Worm (Caenorhabditis elegans): Measurements from ENCODE around the gene txt-13.

txt-13 gene

DNA sequence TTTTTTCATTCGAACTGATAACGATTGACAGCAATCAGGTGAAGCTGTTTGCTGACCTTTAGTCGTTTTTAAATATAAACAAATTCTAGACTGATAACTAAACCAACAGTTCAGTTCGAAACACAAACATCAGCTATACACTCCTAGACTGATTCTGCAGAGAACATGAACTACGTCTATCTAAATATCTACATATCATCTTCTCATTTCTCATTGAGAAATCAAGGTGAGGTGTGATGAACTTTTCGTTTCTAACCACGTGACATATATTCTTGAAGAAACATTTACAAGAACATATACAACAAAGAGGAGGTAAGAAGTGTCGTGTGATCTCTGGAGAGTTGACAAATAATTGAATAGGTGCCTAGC is 13.2 kb upstream of the txt-13 start (continued):
- TF ChIP-seq ztf-11 (tag; optimal IDR thresholded peaks at IDR 0.05) (no peak), nhr-12 (tag; optimal IDR thresholded peaks at IDR 0.05) (no peak), sma-3 (GFP tag; optimal IDR thresholded peaks at IDR 0.05) (peak; percentile 41), F13H6.1 (tag; optimal IDR thresholded peaks at IDR 0.05) (peak; percentile 36), snpc-4 (tag; optimal IDR thresholded peaks at IDR 0.05) (peak; percentile 13), nhr-129 (tag; optimal IDR thresholded peaks at IDR 0.05) (peak; percentile 85), Y55F3AM.14 (GFP tag; optimal IDR thresholded peaks at IDR 0.05) (no peak)

DNA sequence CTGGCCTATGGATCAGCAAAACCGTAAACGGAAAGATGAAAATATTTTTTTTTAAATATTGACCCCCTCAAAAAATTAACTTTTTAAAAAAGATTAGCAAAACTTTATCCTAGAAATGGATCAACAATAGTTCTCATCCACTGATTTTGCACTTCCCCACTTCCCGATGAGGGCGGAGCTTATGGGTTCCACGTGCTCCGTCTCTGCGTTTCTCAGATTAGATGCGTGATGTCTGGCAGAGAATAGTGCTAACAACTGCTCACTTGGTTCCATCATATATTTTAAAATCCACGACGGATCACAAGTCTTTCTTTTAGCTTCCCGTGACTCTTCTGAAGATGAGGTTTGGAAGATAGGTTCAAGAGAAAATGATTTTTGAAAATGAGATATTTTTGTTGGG is 12.1 kb upstream of the txt-13 start:
- peak; percentile 58 for TF ChIP-seq nhr-129 (tag; optimal IDR thresholded peaks at IDR 0.05)
- peak; percentile 20 for TF ChIP-seq nhr-6 (tag; optimal IDR thresholded peaks at IDR 0.05)
- peak; percentile 66 for TF ChIP-seq sma-9 (GFP tag; optimal IDR thresholded peaks at IDR 0.05)
- TF ChIP-seq sma-9 (tag; optimal IDR thresholded peaks at IDR 0.05), result no peak
- TF ChIP-seq ztf-11 (tag; optimal IDR thresholded peaks at IDR 0.05), result no peak
- TF ChIP-seq nhr-23 (tag; optimal IDR thresholded peaks at IDR 0.05), result no peak
- peak; percentile 6 to 43 for TF ChIP-seq mdl-1 (tag; optimal IDR thresholded peaks at IDR 0.05)
- peak; percentile 45 for TF ChIP-seq F13H6.1 (tag; optimal IDR thresholded peaks at IDR 0.05)

DNA sequence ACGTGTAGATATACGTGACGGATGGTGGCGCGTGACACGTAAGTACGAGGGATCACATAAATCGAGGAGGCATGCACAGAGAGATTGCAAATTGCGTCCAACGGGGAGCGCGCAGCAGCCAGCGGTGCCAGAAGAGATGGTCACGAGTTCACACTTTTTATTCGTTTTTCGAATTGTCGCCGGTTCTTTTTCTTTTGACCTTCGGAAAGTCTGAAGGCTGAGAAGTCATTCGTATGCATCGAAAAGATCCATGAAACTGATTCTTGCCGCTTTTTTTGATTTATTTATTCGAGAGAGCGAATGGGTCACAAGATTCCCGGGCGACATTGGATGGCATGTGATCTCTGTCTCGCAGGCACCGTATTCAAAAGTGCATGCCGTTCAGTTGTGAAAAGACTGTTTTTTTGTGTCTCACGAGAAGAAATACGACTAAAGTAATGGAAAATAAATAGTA is 11.4 kb upstream of the txt-13 start:
- no peak for TF ChIP-seq elt-3 (tag; optimal IDR thresholded peaks at IDR 0.05)
- TF ChIP-seq peb-1 (tag; optimal IDR thresholded peaks at IDR 0.05), result no peak
- TF ChIP-seq zag-1 (tag; optimal IDR thresholded peaks at IDR 0.05), result no peak
- TF ChIP-seq skn-1 (tag; optimal IDR thresholded peaks at IDR 0.05), result no peak
- no peak for TF ChIP-seq dmd-4 (tag; optimal IDR thresholded peaks at IDR 0.05)
- TF ChIP-seq fos-1 (tag; optimal IDR thresholded peaks at IDR 0.05), result no peak
- peak; percentile 86 for TF ChIP-seq C34F6.9 (tag; optimal IDR thresholded peaks at IDR 0.05)
- no peak for TF ChIP-seq unc-62 (GFP tag; optimal IDR thresholded peaks at IDR 0.05)
- peak in 1 of 2 experiments; percentile 67 for TF ChIP-seq lsy-2 (tag; optimal IDR thresholded peaks at IDR 0.05)
- TF ChIP-seq sma-9 (GFP tag; optimal IDR thresholded peaks at IDR 0.05), result peak; percentile 73
- no peak for TF ChIP-seq sma-9 (tag; optimal IDR thresholded peaks at IDR 0.05)
- TF ChIP-seq ztf-1 (GFP tag; conservative IDR thresholded peaks at IDR 0.05), result no peak
- peak; percentile 50 for TF ChIP-seq F13H6.1 (tag; optimal IDR thresholded peaks at IDR 0.05)
- no peak for TF ChIP-seq ceh-16 (tag; optimal IDR thresholded peaks at IDR 0.05)
- peak; percentile 60 for TF ChIP-seq blmp-1 (tag; optimal IDR thresholded peaks at IDR 0.05; ENCODE audit: insufficient read depth)
- TF ChIP-seq R02D3.7 (tag; optimal IDR thresholded peaks at IDR 0.05), result no peak
- no peak for TF ChIP-seq nhr-23 (tag; optimal IDR thresholded peaks at IDR 0.05)
- TF ChIP-seq nhr-77 (tag; optimal IDR thresholded peaks at IDR 0.05), result no peak
- peak; percentile 81 for TF ChIP-seq ama-1 (optimal IDR thresholded peaks at IDR 0.05)
- TF ChIP-seq lin-13 (GFP tag; optimal IDR thresholded peaks at IDR 0.05), result peak; percentile 3
- no peak for TF ChIP-seq unc-55 (GFP tag; optimal IDR thresholded peaks at IDR 0.05)
- no peak for TF ChIP-seq ceh-82 (tag; optimal IDR thresholded peaks at IDR 0.05)
- TF ChIP-seq crh-2 (tag; optimal IDR thresholded peaks at IDR 0.05), result no peak
- peak; percentile 53 for TF ChIP-seq Y55F3AM.14 (GFP tag; optimal IDR thresholded peaks at IDR 0.05)
- TF ChIP-seq alr-1 (tag; optimal IDR thresholded peaks at IDR 0.05), result no peak
- no peak for TF ChIP-seq egl-27 (tag; optimal IDR thresholded peaks at IDR 0.05)
- TF ChIP-seq mdl-1 (tag; optimal IDR thresholded peaks at IDR 0.05), result peak in 1 of 2 experiments; percentile 7
- peak; percentile 85 for TF ChIP-seq nhr-25 (tag; optimal IDR thresholded peaks at IDR 0.05)
- peak; percentile 62 for TF ChIP-seq ztf-4 (tag; optimal IDR thresholded peaks at IDR 0.05)
- TF ChIP-seq nhr-6 (tag; optimal IDR thresholded peaks at IDR 0.05), result no peak
- no peak for TF ChIP-seq nhr-237 (tag; optimal IDR thresholded peaks at IDR 0.05)
- peak; percentile 28 for TF ChIP-seq snpc-4 (tag; optimal IDR thresholded peaks at IDR 0.05)
- peak; percentile 59 for TF ChIP-seq sma-3 (GFP tag; optimal IDR thresholded peaks at IDR 0.05)
- no peak for TF ChIP-seq nhr-10 (tag; optimal IDR thresholded peaks at IDR 0.05)
- no peak for TF ChIP-seq mbf-1 (tag; optimal IDR thresholded peaks at IDR 0.05)
- peak; percentile 16 for TF ChIP-seq lin-11 (tag; optimal IDR thresholded peaks at IDR 0.05)
- TF ChIP-seq nhr-129 (tag; optimal IDR thresholded peaks at IDR 0.05), result peak; percentile 77
- no peak for TF ChIP-seq nhr-12 (tag; optimal IDR thresholded peaks at IDR 0.05)
- peak; percentile 73 for TF ChIP-seq sem-4 (tag; optimal IDR thresholded peaks at IDR 0.05)
- TF ChIP-seq nhr-11 (tag; optimal IDR thresholded peaks at IDR 0.05), result no peak
- TF ChIP-seq elt-1 (tag; optimal IDR thresholded peaks at IDR 0.05), result no peak
- TF ChIP-seq ztf-11 (tag; optimal IDR thresholded peaks at IDR 0.05), result no peak
- TF ChIP-seq unc-39 (tag; optimal IDR thresholded peaks at IDR 0.05), result no peak
- no peak for TF ChIP-seq ZK546.5 (tag; optimal IDR thresholded peaks at IDR 0.05)
- TF ChIP-seq lin-39 (tag; optimal IDR thresholded peaks at IDR 0.05), result no peak
- peak; percentile 41 for TF ChIP-seq mab-5 (tag; optimal IDR thresholded peaks at IDR 0.05)
- TF ChIP-seq gmeb-1 (tag; optimal IDR thresholded peaks at IDR 0.05), result peak; percentile 60
- TF ChIP-seq aly-2 (tag; optimal IDR thresholded peaks at IDR 0.05), result no peak
- TF ChIP-seq nhr-21 (tag; optimal IDR thresholded peaks at IDR 0.05), result peak; percentile 68

Measured in whole organism, L2 larva.